Worm (Caenorhabditis elegans) whole organism, early embryonic: ENCODE measurements around the gene sel-1.

Experiments
- B0310.2 ChIP-seq: sonication (generic microtip); optimal IDR thresholded peaks from 2 replicates; lab custom pipeline; 2016; ENCODE audit warnings: mild to moderate bottlenecking, missing genetic modification characterization, missing compliant biosample characterization
- F13C5.2 ChIP-seq: sonication (generic microtip); optimal IDR thresholded peaks from 2 replicates; lab custom pipeline; 2017; ENCODE audit warnings: mild to moderate bottlenecking, missing genetic modification characterization, inconsistent platforms, missing compliant biosample characterization
- aly-1 ChIP-seq: sonication (generic microtip); optimal IDR thresholded peaks from 2 replicates; lab custom pipeline; 2016; ENCODE audit warnings: missing genetic modification characterization, missing compliant biosample characterization
- ama-1 ChIP-seq: fragments of 150-350 bp; optimal IDR thresholded peaks from 2 replicates; lab custom pipeline; 2014
- ceh-13 ChIP-seq: fragments of 200-800 bp; sonication (Bioruptor generic); optimal IDR thresholded peaks from 2 replicates; lab custom pipeline; 2018; ENCODE audit warnings: mild to moderate bottlenecking, missing genetic modification characterization, missing compliant biosample characterization
- ceh-36 ChIP-seq: sonication (generic microtip); optimal IDR thresholded peaks from 2 replicates; lab custom pipeline; 2016; ENCODE audit warnings: missing genetic modification characterization, inconsistent platforms, missing compliant biosample characterization
- ets-7 ChIP-seq: sonication (generic microtip); optimal IDR thresholded peaks from 2 replicates; lab custom pipeline; 2016; ENCODE audit warnings: missing genotype, missing genetic modification characterization, missing compliant biosample characterization
- flt-1 ChIP-seq: fragments of 200-800 bp; sonication (Bioruptor generic); IDR thresholded peaks from 2 replicates; pipeline ENCODE4 v1.3.6; 2022; ENCODE audit warnings: missing genetic modification characterization, missing compliant biosample characterization
- hmbx-1 ChIP-seq: sonication (generic microtip); optimal IDR thresholded peaks from 2 replicates; lab custom pipeline; 2016; ENCODE audit warnings: mild to moderate bottlenecking, missing genetic modification characterization, missing compliant biosample characterization
- hmg-4 ChIP-seq: fragments of 200-800 bp; sonication (Bioruptor generic); optimal IDR thresholded peaks from 2 replicates; lab custom pipeline; 2018; ENCODE audit warnings: mild to moderate bottlenecking, missing genetic modification characterization, missing compliant biosample characterization
- hnd-1 ChIP-seq: sonication (generic microtip); optimal IDR thresholded peaks from 2 replicates; lab custom pipeline; 2016; ENCODE audit warnings: missing genetic modification characterization, missing compliant biosample characterization
- pes-1 ChIP-seq: fragments of 200-800 bp; sonication (Bioruptor generic); IDR thresholded peaks from 2 replicates; pipeline ENCODE4 v1.3.6; 2022; ENCODE audit warnings: missing genetic modification reagents, missing genetic modification characterization, missing compliant biosample characterization
- scrt-1 ChIP-seq: fragments of 200-800 bp; sonication (Bioruptor generic); IDR thresholded peaks from 2 replicates; pipeline ENCODE4 v1.3.6; 2022; ENCODE audit warnings: missing genetic modification characterization, missing compliant biosample characterization
- sea-1 ChIP-seq: fragments of 200-800 bp; sonication (Bioruptor generic); conservative IDR thresholded peaks from 2 replicates; pipeline ENCODE4 v1.3.6; 2022; ENCODE audit warnings: missing genetic modification characterization, missing compliant biosample characterization
- tbx-11 ChIP-seq: fragments of 200-800 bp; sonication (Bioruptor generic); IDR thresholded peaks from 2 replicates; pipeline ENCODE4 v1.3.6; 2022; ENCODE audit warnings: missing genetic modification characterization, missing compliant biosample characterization
- tbx-37 ChIP-seq: fragments of 200-800 bp; sonication (Bioruptor generic); conservative IDR thresholded peaks from 2 replicates; pipeline ENCODE4 v1.3.6; 2022; ENCODE audit warnings: missing genetic modification reagents, missing genetic modification characterization, missing compliant biosample characterization
- tra-4 ChIP-seq: sonication (generic microtip); optimal IDR thresholded peaks from 2 replicates; lab custom pipeline; 2017; ENCODE audit warnings: missing genetic modification characterization, missing compliant biosample characterization

sel-1 gene

ce11 chrV:12560328-12560782 lies at the start of gene sel-1:
TSS of gene sel-1 (plus strand) at chrV:12560732.
- TF ChIP-seq pes-1 (GFP tag; lab: Robert Waterston, UW) (no peak), ets-7 (tag; lab: Kevin White, UChicago) (no peak), hnd-1 (tag; lab: Kevin White, UChicago) (no peak), ama-1 (lab: Kevin White, UChicago) (no peak), hmg-4 (no peak), B0310.2 (tag; lab: Kevin White, UChicago) (no peak), hmbx-1 (tag; lab: Kevin White, UChicago) (no peak), flt-1 (GFP tag; lab: Robert Waterston, UW) (no peak), scrt-1 (GFP tag; lab: Robert Waterston, UW) (no peak)

- no peak for TF ChIP-seq ceh-13 (GFP tag; lab: Kevin White, UChicago)
- TF ChIP-seq sea-1 (GFP tag; lab: Robert Waterston, UW), result no peak
- TF ChIP-seq flt-1 (GFP tag; lab: Robert Waterston, UW), result no peak
Measured at ce11 chrV:12511946-12512345, 48.6 kb upstream of the sel-1 start.

DNA sequence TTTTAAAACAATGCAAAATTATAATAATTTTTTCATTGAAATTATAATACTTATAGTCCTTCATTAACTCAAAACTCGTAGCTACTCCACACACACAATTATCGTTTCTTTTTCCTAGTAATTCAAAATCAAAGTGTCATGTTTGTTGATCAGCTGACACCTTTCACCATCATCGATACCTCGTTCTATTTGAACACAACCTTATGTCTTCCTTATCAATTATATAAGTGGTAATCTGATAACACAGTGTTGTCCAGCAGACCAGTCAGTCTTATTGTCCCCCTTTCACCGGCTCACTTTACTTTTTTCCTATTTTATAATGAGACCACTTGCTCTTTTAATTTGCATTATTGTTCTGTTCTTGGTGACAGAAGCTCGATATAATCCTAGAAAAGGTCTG lies 47.8 kb upstream of the sel-1 start, which contains the start of the genes T28H10.2 and lgmn-1:
Gene T28H10.2, minus strand, starts transcription at position 177 of the 400 bp plus-strand sequence.
Gene lgmn-1, plus strand, starts transcription at position 284 of the 400 bp plus-strand sequence.
- TF ChIP-seq hmbx-1 (tag; lab: Kevin White, UChicago) (no peak), aly-1 (tag; lab: Kevin White, UChicago) (no peak), ceh-36 (tag; lab: Kevin White, UChicago) (no peak), hmg-4 (no peak), tra-4 (tag; lab: Kevin White, UChicago) (no peak), hnd-1 (tag; lab: Kevin White, UChicago) (no peak), ceh-13 (GFP tag; lab: Kevin White, UChicago) (no peak), scrt-1 (GFP tag; lab: Robert Waterston, UW) (no peak), F13C5.2 (tag; lab: Kevin White, UChicago) (no peak), B0310.2 (tag; lab: Kevin White, UChicago) (no peak)

DNA sequence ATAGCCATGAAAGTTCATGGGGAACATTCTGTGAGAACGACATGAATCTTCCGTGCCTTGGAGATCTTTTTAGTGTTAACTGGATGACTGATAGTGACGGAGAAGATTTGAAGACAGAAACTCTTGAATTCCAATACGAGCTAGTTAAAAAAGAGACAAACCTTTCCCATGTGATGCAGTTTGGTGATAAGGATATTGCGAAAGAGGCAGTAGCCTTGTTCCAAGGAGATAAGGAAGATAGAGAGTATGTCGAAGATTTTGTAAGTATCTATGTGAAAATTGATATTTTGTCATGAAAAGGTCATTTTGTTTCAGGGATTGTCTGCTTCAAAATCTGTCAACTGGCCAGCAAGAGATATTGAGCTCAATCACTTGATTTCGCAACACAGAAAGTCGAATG lies 46.6 kb upstream of the sel-1 start:
- no peak for TF ChIP-seq ama-1 (lab: Kevin White, UChicago)
- TF ChIP-seq aly-1 (tag; lab: Kevin White, UChicago), result no peak
- no peak for TF ChIP-seq tra-4 (tag; lab: Kevin White, UChicago)
- no peak for TF ChIP-seq ceh-36 (tag; lab: Kevin White, UChicago)
- no peak for TF ChIP-seq hmbx-1 (tag; lab: Kevin White, UChicago)
- TF ChIP-seq F13C5.2 (tag; lab: Kevin White, UChicago), result no peak
- no peak for TF ChIP-seq tbx-37 (GFP tag; lab: Robert Waterston, UW)
- no peak for TF ChIP-seq sea-1 (GFP tag; lab: Robert Waterston, UW)
- no peak for TF ChIP-seq ets-7 (tag; lab: Kevin White, UChicago)
- TF ChIP-seq ceh-13 (GFP tag; lab: Kevin White, UChicago), result no peak
- TF ChIP-seq tbx-11, result no peak
- no peak for TF ChIP-seq B0310.2 (tag; lab: Kevin White, UChicago)
- no peak for TF ChIP-seq scrt-1 (GFP tag; lab: Robert Waterston, UW)

ce11 chrV:12517148-12517547 lies 43.4 kb upstream of the sel-1 start, which contains the start of gene cal-1:
TSS of gene cal-1 (minus strand) at chrV:12517248.
- TF ChIP-seq scrt-1 (GFP tag; lab: Robert Waterston, UW) (no peak), F13C5.2 (tag; lab: Kevin White, UChicago) (no peak), sea-1 (GFP tag; lab: Robert Waterston, UW) (no peak), aly-1 (tag; lab: Kevin White, UChicago) (no peak), tbx-37 (GFP tag; lab: Robert Waterston, UW) (no peak)

DNA sequence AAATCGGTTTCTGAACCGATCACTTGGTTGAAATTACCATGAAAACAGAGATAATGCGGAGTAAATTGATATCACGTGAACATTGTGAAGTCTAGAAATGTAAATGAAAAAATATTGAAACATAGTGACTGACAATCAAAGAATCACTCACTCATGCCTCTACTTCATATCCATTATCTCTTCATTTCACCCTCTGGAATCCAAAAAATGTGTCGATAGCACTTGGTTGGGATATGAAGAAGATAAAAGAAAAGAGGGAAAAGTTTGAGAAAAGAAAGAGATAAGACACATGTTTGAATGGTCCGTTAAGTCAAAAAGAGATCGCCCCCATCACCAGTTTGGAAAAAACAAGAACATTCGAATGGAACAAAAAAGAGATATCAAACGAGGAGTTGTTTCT lies 42.8 kb upstream of the sel-1 start:
- TF ChIP-seq ceh-13 (GFP tag; lab: Kevin White, UChicago) (no peak), ama-1 (lab: Kevin White, UChicago) (no peak), hmbx-1 (tag; lab: Kevin White, UChicago) (no peak), scrt-1 (GFP tag; lab: Robert Waterston, UW) (no peak), pes-1 (GFP tag; lab: Robert Waterston, UW) (no peak), tbx-37 (GFP tag; lab: Robert Waterston, UW) (no peak)

- TF ChIP-seq ceh-13 (GFP tag; lab: Kevin White, UChicago) (no peak), hnd-1 (tag; lab: Kevin White, UChicago) (no peak), ama-1 (lab: Kevin White, UChicago) (no peak), B0310.2 (tag; lab: Kevin White, UChicago) (no peak), hmg-4 (no peak), flt-1 (GFP tag; lab: Robert Waterston, UW) (no peak), tra-4 (tag; lab: Kevin White, UChicago) (no peak), scrt-1 (GFP tag; lab: Robert Waterston, UW) (no peak), tbx-37 (GFP tag; lab: Robert Waterston, UW) (no peak), sea-1 (GFP tag; lab: Robert Waterston, UW) (no peak), hmbx-1 (tag; lab: Kevin White, UChicago) (no peak), aly-1 (tag; lab: Kevin White, UChicago) (no peak)
Measured at ce11 chrV:12518770-12519169, 41.8 kb upstream of the sel-1 start.

- TF ChIP-seq ceh-13 (GFP tag; lab: Kevin White, UChicago), result no peak
- TF ChIP-seq hmg-4, result no peak
- TF ChIP-seq tbx-11, result no peak
- TF ChIP-seq tbx-37 (GFP tag; lab: Robert Waterston, UW), result no peak
- no peak for TF ChIP-seq scrt-1 (GFP tag; lab: Robert Waterston, UW)
- TF ChIP-seq hmbx-1 (tag; lab: Kevin White, UChicago), result no peak
- TF ChIP-seq hnd-1 (tag; lab: Kevin White, UChicago), result no peak
- no peak for TF ChIP-seq ets-7 (tag; lab: Kevin White, UChicago)
- no peak for TF ChIP-seq F13C5.2 (tag; lab: Kevin White, UChicago)
- TF ChIP-seq sea-1 (GFP tag; lab: Robert Waterston, UW), result no peak
- no peak for TF ChIP-seq aly-1 (tag; lab: Kevin White, UChicago)
- TF ChIP-seq B0310.2 (tag; lab: Kevin White, UChicago), result no peak
- TF ChIP-seq pes-1 (GFP tag; lab: Robert Waterston, UW), result no peak
- no peak for TF ChIP-seq ceh-36 (tag; lab: Kevin White, UChicago)
Measured at ce11 chrV:12523356-12523755, 37.2 kb upstream of the sel-1 start.
